Worm (Caenorhabditis elegans) whole organism, young adult: ENCODE measurements around the gene snr-6.
"Not testable (repeated sequence)": the region's sequence is repeated elsewhere in the genome, so short reads cannot be mapped to it uniquely, and the experiment has no call there.

ENCODE experiments used
- D2030.7 ChIP-seq: fragments of 200-800 bp; sonication (Bioruptor generic); IDR thresholded peaks from 2 replicates; pipeline ENCODE4 v1.3.6; 2022; ENCODE audit warnings: missing genetic modification reagents, missing genetic modification characterization, missing compliant biosample characterization
- F33H1.4 ChIP-seq: fragments of 200-800 bp; sonication (Bioruptor generic); IDR thresholded peaks from 2 replicates; pipeline ENCODE4 v1.3.6; 2022; ENCODE audit warnings: missing genetic modification reagents, missing genetic modification characterization, missing compliant biosample characterization
- Y53F4B.3 ChIP-seq: fragments of 200-800 bp; sonication (Bioruptor generic); IDR thresholded peaks from 2 replicates; pipeline ENCODE4 v1.3.6; 2022; ENCODE audit warnings: missing genetic modification reagents, missing genetic modification characterization, missing compliant biosample characterization
- aptf-2 ChIP-seq: fragments of 200-800 bp; sonication (Bioruptor generic); conservative IDR thresholded peaks from 2 replicates; pipeline ENCODE4 v1.3.6; 2022; ENCODE audit warnings: missing genetic modification reagents, missing genetic modification characterization, missing compliant biosample characterization
- ceh-91 ChIP-seq: fragments of 200-800 bp; sonication (Bioruptor generic); IDR thresholded peaks from 2 replicates; pipeline ENCODE4 v1.3.6; 2022; ENCODE audit warnings: missing genetic modification reagents, missing genetic modification characterization, missing compliant biosample characterization
- egrh-3 ChIP-seq: fragments of 200-800 bp; sonication (Bioruptor generic); IDR thresholded peaks from 2 replicates; pipeline ENCODE4 v1.3.6; 2022; ENCODE audit warnings: missing genetic modification reagents, missing genetic modification characterization, missing compliant biosample characterization
- hlh-12 ChIP-seq: sonication (generic microtip); optimal IDR thresholded peaks from 2 replicates; lab custom pipeline; 2016; ENCODE audit warnings: missing genetic modification characterization, missing compliant biosample characterization
- hmg-1.2 ChIP-seq: fragments of 200-800 bp; sonication (Bioruptor generic); IDR thresholded peaks from 2 replicates; pipeline ENCODE4 v1.3.6; 2022; ENCODE audit warnings: missing genetic modification reagents, missing genetic modification characterization, missing compliant biosample characterization
- madf-6 ChIP-seq: fragments of 200-800 bp; sonication (Bioruptor generic); IDR thresholded peaks from 2 replicates; pipeline ENCODE4 v1.3.6; 2022; ENCODE audit warnings: missing genetic modification reagents, missing genetic modification characterization, missing compliant biosample characterization
- mcd-1 ChIP-seq: fragments of 200-800 bp; sonication (Bioruptor generic); IDR thresholded peaks from 2 replicates; pipeline ENCODE4 v1.3.6; 2022; ENCODE audit warnings: missing genetic modification reagents, missing genetic modification characterization, missing compliant biosample characterization
- ztf-18 ChIP-seq: sonication (generic microtip); optimal IDR thresholded peaks from 2 replicates; lab custom pipeline; 2016; ENCODE audit warnings: missing genotype, mild to moderate bottlenecking, missing genetic modification characterization, missing compliant biosample characterization

The snr-6 gene

ce11 chrIII:12385996-12386395, 43.4 kb downstream of the snr-6 start:
- TF ChIP-seq aptf-2 (GFP tag; lab: Robert Waterston, UW): peak; percentile 91
- TF ChIP-seq, all 124 proteins: peak for 1; not testable (repeated sequence) for 123

ce11 chrIII:12383709-12384108, 45.7 kb downstream of the snr-6 start, which contains the start of gene Y49E10.4:
Gene Y49E10.4 (minus strand): TSS chrIII:12383809.
- not testable (repeated sequence) for TF ChIP-seq ztf-18 (tag; lab: Kevin White, UChicago); Y53F4B.3 (GFP tag; lab: Robert Waterston, UW); hlh-12 (tag; lab: Kevin White, UChicago)

ce11 chrIII:12382799-12383198, 46.6 kb downstream of the snr-6 start:
- TF ChIP-seq madf-6 (GFP tag; lab: Robert Waterston, UW) (peak; percentile 55; the same call in 1 of the 2 replicates), egrh-3 (0 out of 2 replicates have a peak, but pooled peaks have one; percentile 12), D2030.7 (GFP tag; lab: Robert Waterston, UW) (peak; percentile 31), F33H1.4 (GFP tag; lab: Robert Waterston, UW) (0 out of 2 replicates have a peak, but pooled peaks have one; percentile 27), hmg-1.2 (GFP tag; lab: Robert Waterston, UW) (peak; percentile 50), mcd-1 (GFP tag; lab: Robert Waterston, UW) (peak; percentile 83), ceh-91 (GFP tag; lab: Robert Waterston, UW) (0 out of 2 replicates have a peak, but pooled peaks have one; percentile 38)
